Worm (Caenorhabditis elegans): ENCODE results near the gene F21D9.1.

DNA sequence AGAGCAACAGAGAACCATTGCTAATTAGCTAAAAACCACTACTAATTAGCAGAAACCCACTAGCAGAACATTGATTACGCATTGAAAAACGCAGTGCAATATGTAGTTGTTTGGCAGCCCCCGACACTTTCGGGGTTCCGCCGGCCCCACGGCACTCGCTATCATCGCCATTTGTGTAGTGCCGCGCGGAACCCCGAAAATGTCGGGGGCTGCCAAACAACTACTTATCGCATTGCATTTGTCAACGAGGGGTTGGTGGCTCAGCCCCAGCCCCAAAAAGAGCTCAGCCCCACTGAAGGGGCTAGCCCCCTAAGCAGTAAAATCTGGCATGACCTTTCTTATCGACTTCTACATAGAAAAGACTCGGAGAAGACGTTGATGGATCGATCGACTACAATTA lies 4.8 kb upstream of the F21D9.1 start:
- TF ChIP-seq him-1 (tag; optimal IDR thresholded peaks at IDR 0.05) (no peak), W03F9.2 (tag; optimal IDR thresholded peaks at IDR 0.05) (no peak), dao-5 (tag; optimal IDR thresholded peaks at IDR 0.05) (no peak)

Measured in whole organism, L4/young adult.